Fruit fly (Drosophila melanogaster) whole organism, prepupa: Measurements from ENCODE around the gene CG43800.

Experiments used
- CG10631 ChIP-seq: fragments of 200-800 bp; sonication (Bioruptor generic); optimal IDR thresholded peaks from 2 replicates; lab custom pipeline; 2016; ENCODE audit warnings: missing biosample characterization, missing genetic modification characterization
- CG11294 ChIP-seq: fragments of 200-800 bp; sonication (Bioruptor generic); IDR thresholded peaks from 2 replicates; pipeline ENCODE4 v1.3.6; 2022; ENCODE audit warnings: missing biosample characterization, missing genetic modification characterization
- CG11762 ChIP-seq: fragments of 200-800 bp; sonication (Bioruptor generic); optimal IDR thresholded peaks from 3 replicates; lab custom pipeline; 2016; ENCODE audit warnings: missing biosample characterization, missing genetic modification characterization; ENCODE audit not compliant: insufficient read depth
- CG15336 ChIP-seq: fragments of 200-800 bp; sonication (Bioruptor generic); IDR thresholded peaks from 2 replicates; pipeline ENCODE4 v1.3.6; 2022; ENCODE audit warnings: missing biosample characterization, missing genetic modification characterization
- CG1621 ChIP-seq: fragments of 200-800 bp; sonication (Bioruptor generic); optimal IDR thresholded peaks from 3 replicates; lab custom pipeline; 2018; ENCODE audit warnings: missing biosample characterization, mild to moderate bottlenecking, missing genetic modification characterization
- CG16779 ChIP-seq: fragments of 200-800 bp; sonication (Bioruptor generic); optimal IDR thresholded peaks from 3 replicates; lab custom pipeline; 2017; ENCODE audit warnings: missing biosample characterization, mild to moderate bottlenecking, missing genetic modification characterization
- CG3032 ChIP-seq: fragments of 200-800 bp; optimal IDR thresholded peaks from 2 replicates; lab custom pipeline; 2019; ENCODE audit warnings: missing biosample characterization, mild to moderate bottlenecking, missing genetic modification characterization, moderate library complexity
- CG31627 ChIP-seq: fragments of 200-800 bp; sonication (Bioruptor generic); optimal IDR thresholded peaks from 3 replicates; lab custom pipeline; 2016; ENCODE audit warnings: missing biosample characterization, missing genetic modification characterization
- CG32006 ChIP-seq: fragments of 200-800 bp; sonication (Bioruptor generic); optimal IDR thresholded peaks from 3 replicates; lab custom pipeline; 2017; ENCODE audit warnings: missing biosample characterization, mild to moderate bottlenecking, missing genetic modification characterization
- CG34406 ChIP-seq: fragments of 200-800 bp; sonication (Bioruptor generic); optimal IDR thresholded peaks from 3 replicates; lab custom pipeline; 2016; ENCODE audit warnings: missing biosample characterization, missing genetic modification characterization
- CG3919 ChIP-seq: fragments of 200-800 bp; sonication (Bioruptor generic); optimal IDR thresholded peaks from 3 replicates; lab custom pipeline; 2016; ENCODE audit warnings: missing biosample characterization, missing genetic modification characterization
- CG6163 ChIP-seq: fragments of 200-800 bp; sonication (Bioruptor generic); IDR thresholded peaks from 3 replicates; pipeline ENCODE4 v1.3.6; 2022; ENCODE audit warnings: missing biosample characterization, missing genetic modification characterization
- CG6276 ChIP-seq: fragments of 200-800 bp; sonication (Bioruptor generic); optimal IDR thresholded peaks from 2 replicates; lab custom pipeline; 2017; ENCODE audit warnings: missing biosample characterization, mild to moderate bottlenecking, missing genetic modification characterization
- CG6854 ChIP-seq: fragments of 200-800 bp; sonication (Bioruptor generic); optimal IDR thresholded peaks from 2 replicates; lab custom pipeline; 2017; ENCODE audit warnings: missing biosample characterization, mild to moderate bottlenecking, missing genetic modification characterization
- CG7368 ChIP-seq: fragments of 200-800 bp; sonication (Bioruptor generic); optimal IDR thresholded peaks from 3 replicates; lab custom pipeline; 2016; ENCODE audit warnings: missing biosample characterization, missing genetic modification characterization
- CG8119 ChIP-seq: fragments of 200-800 bp; sonication (Bioruptor generic); IDR thresholded peaks from 3 replicates; pipeline ENCODE4 v1.3.6; 2022; ENCODE audit warnings: missing biosample characterization, missing genetic modification characterization
- CG8319 ChIP-seq: fragments of 200-800 bp; sonication (Bioruptor generic); optimal IDR thresholded peaks from 3 replicates; lab custom pipeline; 2016; ENCODE audit warnings: missing biosample characterization, missing genetic modification characterization
- Eip75B ChIP-seq: fragments of 200-800 bp; sonication (Bioruptor generic); optimal IDR thresholded peaks from 3 replicates; lab custom pipeline; 2016; ENCODE audit warnings: missing biosample characterization, missing genetic modification characterization
- Eip78C ChIP-seq: fragments of 200-800 bp; sonication (Bioruptor generic); peaks from one replicate; lab custom pipeline; 2016; ENCODE audit warnings: missing biosample characterization, missing genetic modification characterization
- Eip93F ChIP-seq: fragments of 200-800 bp; sonication (Bioruptor generic); optimal IDR thresholded peaks from 2 replicates; lab custom pipeline; 2016; ENCODE audit warnings: missing biosample characterization, mild to moderate bottlenecking, missing genetic modification characterization
- Ets21C ChIP-seq: fragments of 200-800 bp; sonication (Bioruptor generic); optimal IDR thresholded peaks from 3 replicates; lab custom pipeline; 2016; ENCODE audit warnings: missing biosample characterization, missing genetic modification characterization
- Gug ChIP-seq: fragments of 200-800 bp; sonication (Bioruptor generic); IDR thresholded peaks from 2 replicates; pipeline ENCODE4 v1.3.6; 2022; ENCODE audit warnings: missing biosample characterization, missing genetic modification characterization
- Lpt ChIP-seq: fragments of 200-800 bp; sonication (Bioruptor generic); optimal IDR thresholded peaks from 3 replicates; lab custom pipeline; 2016; ENCODE audit warnings: missing biosample characterization, missing genetic modification characterization
- Met ChIP-seq: fragments of 200-800 bp; sonication (Bioruptor generic); optimal IDR thresholded peaks from 3 replicates; lab custom pipeline; 2016; ENCODE audit warnings: missing biosample characterization, missing genetic modification characterization
- OdsH ChIP-seq: fragments of 200-800 bp; sonication (Bioruptor generic); optimal IDR thresholded peaks from 3 replicates; lab custom pipeline; 2016; ENCODE audit warnings: missing biosample characterization, missing genetic modification characterization
- Smox ChIP-seq: fragments of 200-800 bp; sonication (Bioruptor generic); optimal IDR thresholded peaks from 3 replicates; lab custom pipeline; 2016; ENCODE audit warnings: missing biosample characterization, missing genetic modification characterization
- Sox102F ChIP-seq: fragments of 200-800 bp; sonication (Bioruptor generic); optimal IDR thresholded peaks from 2 replicates; lab custom pipeline; 2016; ENCODE audit warnings: missing biosample characterization, mild to moderate bottlenecking, missing genetic modification characterization
- Sox14 ChIP-seq: fragments of 200-800 bp; sonication (Bioruptor generic); optimal IDR thresholded peaks from 3 replicates; lab custom pipeline; 2016; ENCODE audit warnings: missing biosample characterization, missing genetic modification characterization
- achi ChIP-seq: fragments of 200-800 bp; sonication (Bioruptor generic); optimal IDR thresholded peaks from 3 replicates; lab custom pipeline; 2016; ENCODE audit warnings: missing biosample characterization, missing genetic modification characterization
- cyc ChIP-seq: fragments of 200-800 bp; sonication (Bioruptor generic); optimal IDR thresholded peaks from 3 replicates; lab custom pipeline; 2016; ENCODE audit warnings: missing biosample characterization, missing genetic modification characterization
- dac ChIP-seq: fragments of 200-800 bp; sonication (Bioruptor generic); optimal IDR thresholded peaks from 2 replicates; lab custom pipeline; 2017; ENCODE audit warnings: missing biosample characterization, mild to moderate bottlenecking, missing genetic modification characterization
- dsx ChIP-seq: fragments of 200-800 bp; optimal IDR thresholded peaks from 3 replicates; lab custom pipeline; 2019; ENCODE audit warnings: missing biosample characterization, mild to moderate bottlenecking, missing genetic modification characterization, moderate library complexity; ENCODE audit not compliant: poor library complexity, severe bottlenecking
- eg ChIP-seq: fragments of 200-800 bp; sonication (Bioruptor generic); IDR thresholded peaks from 3 replicates; pipeline ENCODE4 v1.3.6; 2022; ENCODE audit warnings: missing biosample characterization, missing genetic modification characterization
- esn ChIP-seq: fragments of 200-800 bp; sonication (Bioruptor generic); optimal IDR thresholded peaks from 2 replicates; lab custom pipeline; 2016; ENCODE audit warnings: missing biosample characterization, mild to moderate bottlenecking, missing genetic modification characterization, moderate library complexity
- fd59A ChIP-seq: fragments of 200-800 bp; sonication (Bioruptor generic); optimal IDR thresholded peaks from 2 replicates; lab custom pipeline; 2017; ENCODE audit warnings: missing biosample characterization, mild to moderate bottlenecking, missing genetic modification characterization, missing genetic modification reagents
- fkh ChIP-seq: fragments of 200-800 bp; sonication (Bioruptor generic); optimal IDR thresholded peaks from 3 replicates; lab custom pipeline; 2017; ENCODE audit warnings: missing biosample characterization, mild to moderate bottlenecking, missing genetic modification characterization, moderate library complexity
- lz ChIP-seq: fragments of 200-800 bp; sonication (Bioruptor generic); optimal IDR thresholded peaks from 3 replicates; lab custom pipeline; 2016; ENCODE audit warnings: missing biosample characterization, missing genetic modification characterization
- net ChIP-seq: fragments of 200-800 bp; sonication (Bioruptor generic); optimal IDR thresholded peaks from 3 replicates; lab custom pipeline; 2016; ENCODE audit warnings: missing biosample characterization, missing genetic modification characterization
- pdm3 ChIP-seq: fragments of 200-800 bp; sonication (Bioruptor generic); optimal IDR thresholded peaks from 3 replicates; lab custom pipeline; 2016; ENCODE audit warnings: missing biosample characterization, missing genetic modification characterization
- ss ChIP-seq, 2 experiments: fragments of 200-800 bp; sonication (Bioruptor generic); optimal IDR thresholded peaks; 2 replicates in 1 of 2; 3 replicates in 1 of 2; lab custom pipeline; 2017 to 2018; ENCODE audit warnings: mild to moderate bottlenecking in 2 of 2, missing biosample characterization in 2 of 2, missing genetic modification characterization in 2 of 2, moderate library complexity in 1 of 2
- svp ChIP-seq: fragments of 200-800 bp; sonication (Bioruptor generic); peaks from one replicate; lab custom pipeline; 2016; ENCODE audit warnings: missing biosample characterization, missing genetic modification characterization
- topi ChIP-seq: fragments of 200-800 bp; sonication (Bioruptor generic); optimal IDR thresholded peaks from 3 replicates; lab custom pipeline; 2016; ENCODE audit warnings: missing biosample characterization, missing genetic modification characterization

CG43800 gene

dm6 chr2L:7207660-7208059 lies 25.0 kb downstream of the CG43800 start (continued):
- TF ChIP-seq CG6854 (peak; percentile 6), fd59A (GFP tag; lab: Kevin White, UChicago) (no peak), cyc (GFP tag; lab: Kevin White, UChicago) (no peak), Eip75B (GFP tag; lab: Kevin White, UChicago) (no peak), Gug (no peak), CG1621 (tag; lab: Kevin White, UChicago) (no peak), Eip93F (GFP tag; lab: Kevin White, UChicago) (no peak)

DNA sequence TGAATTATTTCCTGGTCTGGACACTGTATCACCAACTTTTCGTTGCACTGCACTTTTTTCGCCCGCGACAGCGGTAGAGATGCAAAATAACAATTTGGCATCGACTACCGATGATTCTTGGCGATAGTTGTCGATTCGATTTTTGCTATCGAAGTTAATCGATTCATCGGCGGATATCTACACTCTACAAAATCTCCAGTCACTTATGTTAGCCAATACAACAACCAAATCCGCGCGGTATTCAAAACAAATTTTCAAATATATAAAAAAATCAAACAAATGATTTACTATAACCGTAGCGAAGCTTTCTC lies 28.5 kb downstream of the CG43800 start, which contains the start of gene CG4502:
TSS of gene CG4502 (minus strand) at position 93 of the 311 bp plus-strand sequence.
- TF ChIP-seq CG8319 (GFP tag; lab: Kevin White, UChicago) (no peak), CG8119 (GFP tag; lab: Robert Waterston, UW) (no peak; the same call in 2 of the 3 replicates), CG31627 (GFP tag; lab: Kevin White, UChicago) (peak; percentile 17), CG34406 (GFP tag; lab: Kevin White, UChicago) (no peak), fd59A (GFP tag; lab: Kevin White, UChicago) (no peak), ss (GFP tag; optimal IDR thresholded peaks at IDR 0.05; lab: Kevin White, UChicago) (peak in 1 of 2 experiments; percentile 2), achi (GFP tag; lab: Kevin White, UChicago) (no peak), CG3919 (GFP tag; lab: Kevin White, UChicago) (peak; percentile 13), Eip93F (GFP tag; lab: Kevin White, UChicago) (no peak), Eip75B (GFP tag; lab: Kevin White, UChicago) (peak; percentile 46), OdsH (GFP tag; lab: Kevin White, UChicago) (no peak), esn (GFP tag; lab: Kevin White, UChicago) (peak; percentile 38), CG11294 (GFP tag; lab: Robert Waterston, UW) (no peak), Met (GFP tag; lab: Kevin White, UChicago) (peak; percentile 22), eg (GFP tag; lab: Robert Waterston, UW) (0 out of 3 replicates have a peak, but pooled peaks have one; percentile 20), topi (GFP tag; lab: Kevin White, UChicago) (no peak), fkh (GFP tag; lab: Kevin White, UChicago) (no peak), lz (peak; percentile 28), Smox (GFP tag; lab: Kevin White, UChicago) (no peak), CG6854 (no peak), Eip78C (GFP tag; lab: Kevin White, UChicago) (peak; percentile 59), CG6163 (GFP tag; lab: Robert Waterston, UW) (no peak), svp (GFP tag; lab: Kevin White, UChicago) (peak; percentile 67), Sox14 (GFP tag; lab: Kevin White, UChicago) (peak; percentile 51), dac (GFP tag; lab: Kevin White, UChicago) (no peak), dsx (GFP tag; lab: Kevin White, UChicago) (peak; percentile 15), Sox102F (GFP tag; lab: Kevin White, UChicago) (peak; percentile 56), Lpt (no peak), CG10631 (GFP tag; lab: Kevin White, UChicago) (no peak), cyc (GFP tag; lab: Kevin White, UChicago) (peak; percentile 17), pdm3 (GFP tag; lab: Kevin White, UChicago) (no peak)

dm6 chr2L:7203411-7204171 lies 29.0 kb downstream of the CG43800 start:
- no peak for TF ChIP-seq Eip75B (GFP tag; lab: Kevin White, UChicago)
- TF ChIP-seq CG3032 (tag; lab: Kevin White, UChicago), result no peak
- peak; percentile 64 for TF ChIP-seq CG6854
- TF ChIP-seq CG8119 (GFP tag; lab: Robert Waterston, UW), result 0 out of 3 replicates have a peak, but pooled peaks have one; percentile 37
- peak; percentile 39 for TF ChIP-seq CG6276
- no peak for TF ChIP-seq achi (GFP tag; lab: Kevin White, UChicago)
- peak; percentile 27 for TF ChIP-seq CG16779 (tag; lab: Kevin White, UChicago)
- peak; percentile 46 for TF ChIP-seq CG15336 (GFP tag; lab: Robert Waterston, UW)
- TF ChIP-seq Ets21C (GFP tag; lab: Kevin White, UChicago), result no peak
- peak; percentile 79 for TF ChIP-seq CG6163 (GFP tag; lab: Robert Waterston, UW)
- peak; percentile 25 for TF ChIP-seq Lpt
- TF ChIP-seq esn (GFP tag; lab: Kevin White, UChicago), result peak; percentile 11
- TF ChIP-seq cyc (GFP tag; lab: Kevin White, UChicago), result no peak
- no peak for TF ChIP-seq CG1621 (tag; lab: Kevin White, UChicago)
- TF ChIP-seq ss (GFP tag; optimal IDR thresholded peaks at IDR 0.05; lab: Kevin White, UChicago), result peak; percentile 44 to 49
- TF ChIP-seq eg (GFP tag; lab: Robert Waterston, UW), result peak; percentile 5; the same call in 1 of the 3 replicates
- TF ChIP-seq CG7368 (GFP tag; lab: Kevin White, UChicago), result peak; percentile 2
- TF ChIP-seq CG32006 (GFP tag; lab: Kevin White, UChicago), result peak; percentile 36
- peak; percentile 91 for TF ChIP-seq svp (GFP tag; lab: Kevin White, UChicago)
- peak; percentile 57 for TF ChIP-seq Eip78C (GFP tag; lab: Kevin White, UChicago)
- no peak for TF ChIP-seq net (GFP tag; lab: Kevin White, UChicago)
- TF ChIP-seq CG10631 (GFP tag; lab: Kevin White, UChicago), result peak; percentile 2
- TF ChIP-seq CG11762 (GFP tag; lab: Kevin White, UChicago), result no peak
